Worm (Caenorhabditis elegans) whole organism, mixed stage, embryonic: ENCODE results near the gene D1079.1.

Experiments used
- M03D4.4 ChIP-seq: sonication (generic microtip); optimal IDR thresholded peaks from 2 replicates; lab custom pipeline; 2017; ENCODE audit warnings: mild to moderate bottlenecking, missing genetic modification characterization, missing compliant biosample characterization
- bed-3 ChIP-seq: fragments of 200-800 bp; sonication (Bioruptor generic); optimal IDR thresholded peaks from 3 replicates; lab custom pipeline; 2018; ENCODE audit warnings: mild to moderate bottlenecking, missing genetic modification characterization, moderate library complexity, missing compliant biosample characterization
- blmp-1 ChIP-seq: fragments of 150-350 bp; optimal IDR thresholded peaks from 2 replicates; lab custom pipeline; 2014; ENCODE audit warnings: missing biosample characterization, missing genetic modification characterization
- ceh-39 ChIP-seq: fragments of 150-350 bp; optimal IDR thresholded peaks from 2 replicates; lab custom pipeline; 2014; ENCODE audit warnings: missing biosample characterization, missing genetic modification characterization
- ceh-43 ChIP-seq: fragments of 200-800 bp; sonication (Bioruptor generic); optimal IDR thresholded peaks from 2 replicates; lab custom pipeline; 2018; ENCODE audit warnings: mild to moderate bottlenecking, missing genetic modification characterization, moderate library complexity, missing compliant biosample characterization
- ceh-83 ChIP-seq: fragments of 200-800 bp; sonication (Bioruptor generic); optimal IDR thresholded peaks from 2 replicates; lab custom pipeline; 2018; ENCODE audit warnings: mild to moderate bottlenecking, missing genetic modification characterization, missing compliant biosample characterization
- ces-1 ChIP-seq: fragments of 150-350 bp; optimal IDR thresholded peaks from 2 replicates; lab custom pipeline; 2014; ENCODE audit warnings: missing biosample characterization, missing genetic modification reagents, missing genetic modification characterization
- cnd-1 ChIP-seq: fragments of 200-800 bp; sonication (Bioruptor generic); optimal IDR thresholded peaks from 2 replicates; lab custom pipeline; 2018; ENCODE audit warnings: mild to moderate bottlenecking, missing genetic modification characterization, missing compliant biosample characterization
- drap-1 ChIP-seq: fragments of 200-800 bp; sonication (Bioruptor generic); optimal IDR thresholded peaks from 3 replicates; lab custom pipeline; 2018; ENCODE audit warnings: mild to moderate bottlenecking, missing genetic modification characterization, missing compliant biosample characterization
- elt-1 ChIP-seq: sonication (generic microtip); optimal IDR thresholded peaks from 2 replicates; lab custom pipeline; 2017; ENCODE audit warnings: missing genetic modification characterization, mild to moderate bottlenecking, missing compliant biosample characterization, antibody characterized with exemption, moderate library complexity, borderline replicate concordance; ENCODE audit not compliant: insufficient read depth
- elt-3 ChIP-seq: fragments of 150-350 bp; optimal IDR thresholded peaks from 2 replicates; lab custom pipeline; 2014; ENCODE audit warnings: missing biosample characterization, missing genetic modification characterization
- flh-1 ChIP-seq: fragments of 200-800 bp; sonication (Bioruptor generic); optimal IDR thresholded peaks from 2 replicates; lab custom pipeline; 2018; ENCODE audit warnings: mild to moderate bottlenecking, missing genetic modification characterization, moderate library complexity, missing compliant biosample characterization
- ham-2 ChIP-seq: fragments of 200-800 bp; sonication (Bioruptor generic); optimal IDR thresholded peaks from 2 replicates; lab custom pipeline; 2018; ENCODE audit warnings: mild to moderate bottlenecking, missing genetic modification characterization, missing compliant biosample characterization
- hlh-1 ChIP-seq: fragments of 150-350 bp; optimal IDR thresholded peaks from 2 replicates; lab custom pipeline; 2014; ENCODE audit warnings: missing biosample characterization, missing genetic modification reagents, missing genetic modification characterization
- lin-13 ChIP-seq: fragments of 150-350 bp; optimal IDR thresholded peaks from 2 replicates; lab custom pipeline; 2014; ENCODE audit warnings: missing biosample characterization, missing genetic modification characterization
- lin-32 ChIP-seq: fragments of 200-800 bp; sonication (Bioruptor generic); optimal IDR thresholded peaks from 2 replicates; lab custom pipeline; 2018; ENCODE audit warnings: mild to moderate bottlenecking, missing genetic modification characterization, missing compliant biosample characterization
- lsy-2 ChIP-seq: fragments of 150-350 bp; optimal IDR thresholded peaks from 2 replicates; lab custom pipeline; 2014; ENCODE audit warnings: missing biosample characterization, missing genetic modification characterization
- mab-5 ChIP-seq: fragments of 150-350 bp; optimal IDR thresholded peaks from 2 replicates; lab custom pipeline; 2014; ENCODE audit warnings: missing biosample characterization, missing genetic modification characterization
- mep-1 ChIP-seq: fragments of 150-350 bp; optimal IDR thresholded peaks from 2 replicates; lab custom pipeline; 2017; ENCODE audit warnings: missing biosample characterization, missing genetic modification reagents, missing genetic modification characterization, inconsistent platforms
- mls-2 ChIP-seq: sonication (generic microtip); optimal IDR thresholded peaks from 2 replicates; lab custom pipeline; 2016; ENCODE audit warnings: mild to moderate bottlenecking, missing genetic modification characterization, moderate library complexity, missing compliant biosample characterization
- nhr-12 ChIP-seq: fragments of 150-350 bp; optimal IDR thresholded peaks from 2 replicates; lab custom pipeline; 2014; ENCODE audit warnings: missing biosample characterization, missing genetic modification characterization
- nhr-2 ChIP-seq: fragments of 150-350 bp; optimal IDR thresholded peaks from 2 replicates; lab custom pipeline; 2014; ENCODE audit warnings: missing biosample characterization, missing genetic modification characterization
- nhr-237 ChIP-seq: fragments of 150-350 bp; optimal IDR thresholded peaks from 2 replicates; lab custom pipeline; 2014; ENCODE audit warnings: missing biosample characterization, missing genetic modification characterization
- nhr-28 ChIP-seq: fragments of 150-350 bp; optimal IDR thresholded peaks from 2 replicates; lab custom pipeline; 2014; ENCODE audit warnings: missing biosample characterization, missing genetic modification characterization
- nhr-76 ChIP-seq: sonication (generic microtip); optimal IDR thresholded peaks from 2 replicates; lab custom pipeline; 2017; ENCODE audit warnings: missing biosample characterization, missing genetic modification characterization
- pha-4 ChIP-seq: fragments of 150-350 bp; optimal IDR thresholded peaks from 2 replicates; lab custom pipeline; 2018; ENCODE audit warnings: missing biosample characterization, missing genetic modification reagents, missing genetic modification characterization
- sem-2 ChIP-seq: fragments of 200-800 bp; sonication (Bioruptor generic); optimal IDR thresholded peaks from 2 replicates; lab custom pipeline; 2018; ENCODE audit warnings: mild to moderate bottlenecking, missing genetic modification characterization, missing compliant biosample characterization
- snpc-4 ChIP-seq: fragments of 150-350 bp; optimal IDR thresholded peaks from 2 replicates; lab custom pipeline; 2014; ENCODE audit warnings: missing biosample characterization, missing genetic modification characterization
- sptf-1 ChIP-seq: sonication (generic microtip); optimal IDR thresholded peaks from 2 replicates; lab custom pipeline; 2017; ENCODE audit warnings: mild to moderate bottlenecking, missing genetic modification characterization, moderate library complexity, missing compliant biosample characterization
- tbx-8 ChIP-seq: fragments of 200-800 bp; sonication (Bioruptor generic); optimal IDR thresholded peaks from 2 replicates; lab custom pipeline; 2018; ENCODE audit warnings: mild to moderate bottlenecking, missing genetic modification characterization, moderate library complexity, missing compliant biosample characterization
- unc-120 ChIP-seq: sonication (generic microtip); optimal IDR thresholded peaks from 2 replicates; lab custom pipeline; 2017; ENCODE audit warnings: missing genetic modification characterization, missing compliant biosample characterization; ENCODE audit not compliant: poor library complexity, severe bottlenecking
- unc-39 ChIP-seq: fragments of 150-350 bp; optimal IDR thresholded peaks from 2 replicates; lab custom pipeline; 2014; ENCODE audit warnings: missing biosample characterization, missing genetic modification characterization
- unc-62 ChIP-seq: fragments of 150-350 bp; optimal IDR thresholded peaks from 2 replicates; lab custom pipeline; 2014; ENCODE audit warnings: missing biosample characterization, missing genetic modification reagents, missing genetic modification characterization
- zip-8 ChIP-seq: fragments of 150-350 bp; optimal IDR thresholded peaks from 2 replicates; lab custom pipeline; 2014; ENCODE audit warnings: missing biosample characterization, missing genetic modification characterization
- ztf-11 ChIP-seq: fragments of 150-350 bp; optimal IDR thresholded peaks from 2 replicates; lab custom pipeline; 2014; ENCODE audit warnings: missing biosample characterization, missing genetic modification characterization

Gene D1079.1

DNA sequence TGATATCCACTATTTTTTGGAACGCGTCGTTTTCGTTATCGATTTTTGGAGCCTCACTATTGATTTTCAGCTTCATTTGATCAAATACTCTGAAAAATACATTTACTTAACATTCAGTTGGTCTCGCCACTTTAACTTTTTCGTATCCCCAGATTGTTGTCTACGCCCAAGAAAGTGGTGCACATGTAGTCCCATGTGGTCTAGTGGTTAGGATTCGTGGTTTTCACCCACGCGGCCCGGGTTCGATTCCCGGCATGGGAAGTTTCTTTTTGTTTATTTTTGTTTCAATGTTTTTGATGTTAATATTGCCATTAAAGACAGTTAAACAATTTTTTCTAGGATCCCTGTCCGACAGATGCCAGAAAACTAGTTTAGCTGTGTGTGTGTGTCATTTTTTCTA is 41.1 kb downstream of the D1079.1 start:
- TF ChIP-seq sptf-1 (tag; lab: Kevin White, UChicago), result peak; percentile 84
- TF ChIP-seq ceh-39 (tag; lab: Kevin White, UChicago), result no peak
- peak; percentile 63 for TF ChIP-seq sem-2 (GFP tag; lab: Kevin White, UChicago)
- no peak for TF ChIP-seq zip-8 (tag; lab: Kevin White, UChicago)
- TF ChIP-seq drap-1 (GFP tag; lab: Kevin White, UChicago), result peak; percentile 76
- no peak for TF ChIP-seq mab-5
- TF ChIP-seq bed-3 (GFP tag; lab: Kevin White, UChicago), result peak; percentile 63
- no peak for TF ChIP-seq nhr-237 (tag; lab: Kevin White, UChicago)
- TF ChIP-seq elt-3 (tag; lab: Kevin White, UChicago), result no peak
- no peak for TF ChIP-seq elt-1 (tag; lab: Kevin White, UChicago)
- TF ChIP-seq mls-2 (tag; lab: Kevin White, UChicago), result peak; percentile 78
- peak; percentile 63 for TF ChIP-seq unc-120 (tag; lab: Kevin White, UChicago)
- no peak for TF ChIP-seq nhr-28 (tag; lab: Kevin White, UChicago)
- TF ChIP-seq ceh-83, result peak; percentile 80
- TF ChIP-seq ztf-11 (tag; lab: Kevin White, UChicago), result no peak
- peak; percentile 18 for TF ChIP-seq lin-13 (tag; lab: Kevin White, UChicago)
- no peak for TF ChIP-seq lsy-2 (tag; lab: Kevin White, UChicago)
- TF ChIP-seq blmp-1, result no peak
- no peak for TF ChIP-seq unc-62
- no peak for TF ChIP-seq nhr-2 (tag; lab: Kevin White, UChicago)
- peak; percentile 67 for TF ChIP-seq tbx-8
- peak; percentile 10 for TF ChIP-seq ces-1 (GFP tag; lab: Kevin White, UChicago)
- TF ChIP-seq mep-1, result peak; percentile 13
- no peak for TF ChIP-seq unc-39 (tag; lab: Kevin White, UChicago)
- no peak for TF ChIP-seq nhr-12
- no peak for TF ChIP-seq pha-4 (tag; lab: Kevin White, UChicago)
- TF ChIP-seq ceh-43, result peak; percentile 58
- TF ChIP-seq snpc-4 (tag; lab: Kevin White, UChicago), result no peak
- TF ChIP-seq M03D4.4 (tag; lab: Kevin White, UChicago), result peak; percentile 84
- no peak for TF ChIP-seq flh-1 (GFP tag; lab: Kevin White, UChicago)
- TF ChIP-seq lin-32 (GFP tag; lab: Kevin White, UChicago), result peak; percentile 33
- TF ChIP-seq cnd-1, result peak; percentile 78
- TF ChIP-seq ham-2, result no peak
- no peak for TF ChIP-seq hlh-1 (tag; lab: Kevin White, UChicago)
- no peak for TF ChIP-seq nhr-76 (tag; lab: Kevin White, UChicago)

DNA sequence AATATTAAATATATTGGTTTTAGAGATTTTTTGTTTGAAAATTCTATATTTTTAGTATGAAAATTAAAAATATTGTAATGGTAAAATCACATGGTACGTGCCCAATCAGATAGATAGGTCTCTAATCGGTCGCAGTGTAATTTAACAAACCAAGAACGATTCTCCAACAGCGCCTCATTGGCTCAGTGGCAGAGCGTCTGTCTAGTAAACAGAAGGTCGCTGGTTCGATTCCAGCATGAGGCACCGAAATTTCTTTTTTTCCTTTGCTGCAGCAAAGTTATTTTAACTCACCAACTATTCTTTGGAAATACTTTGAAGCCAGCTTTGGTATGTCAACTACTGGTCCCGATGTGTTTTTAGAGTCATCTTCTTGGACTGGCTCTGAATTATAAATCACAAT is 41.9 kb downstream of the D1079.1 start:
- TF ChIP-seq ceh-43 (no peak), ceh-83 (peak; percentile 74), nhr-28 (tag; lab: Kevin White, UChicago) (no peak), sptf-1 (tag; lab: Kevin White, UChicago) (peak; percentile 38), unc-120 (tag; lab: Kevin White, UChicago) (peak; percentile 14), drap-1 (GFP tag; lab: Kevin White, UChicago) (peak; percentile 13), bed-3 (GFP tag; lab: Kevin White, UChicago) (no peak), mls-2 (tag; lab: Kevin White, UChicago) (no peak), mep-1 (no peak), snpc-4 (tag; lab: Kevin White, UChicago) (no peak), ces-1 (GFP tag; lab: Kevin White, UChicago) (no peak)

DNA sequence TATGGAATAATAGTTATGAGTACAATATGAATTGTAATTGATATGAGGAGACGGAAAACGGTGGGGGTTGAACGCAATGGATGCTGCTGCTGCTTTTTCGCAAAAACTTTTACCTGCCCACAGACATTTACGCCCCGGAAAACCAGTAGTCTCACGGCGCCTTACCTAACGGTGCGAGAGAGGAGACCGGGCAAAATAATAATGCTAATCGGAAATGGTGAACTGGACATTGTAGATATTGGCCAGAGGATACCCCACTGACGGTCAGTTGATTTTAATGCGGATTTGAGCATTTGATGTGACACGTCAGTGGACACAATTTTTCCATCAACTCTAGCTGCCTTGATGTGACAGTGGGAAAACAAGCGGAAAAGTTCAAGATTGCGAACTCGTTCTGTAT is 45.3 kb downstream of the D1079.1 start, which contains the start of gene mltn-13:
Gene mltn-13 (minus strand): TSS at position 101 of the 400 bp plus-strand sequence.
- no peak for TF ChIP-seq zip-8 (tag; lab: Kevin White, UChicago)
- no peak for TF ChIP-seq ceh-39 (tag; lab: Kevin White, UChicago)
- TF ChIP-seq lin-13 (tag; lab: Kevin White, UChicago), result no peak
- no peak for TF ChIP-seq lsy-2 (tag; lab: Kevin White, UChicago)
- TF ChIP-seq unc-120 (tag; lab: Kevin White, UChicago), result no peak
- TF ChIP-seq lin-32 (GFP tag; lab: Kevin White, UChicago), result no peak
- no peak for TF ChIP-seq pha-4 (tag; lab: Kevin White, UChicago)
- TF ChIP-seq nhr-28 (tag; lab: Kevin White, UChicago), result no peak
- TF ChIP-seq bed-3 (GFP tag; lab: Kevin White, UChicago), result no peak
- TF ChIP-seq snpc-4 (tag; lab: Kevin White, UChicago), result no peak
- no peak for TF ChIP-seq nhr-2 (tag; lab: Kevin White, UChicago)
- TF ChIP-seq hlh-1 (tag; lab: Kevin White, UChicago), result no peak
- TF ChIP-seq ztf-11 (tag; lab: Kevin White, UChicago), result no peak
- TF ChIP-seq flh-1 (GFP tag; lab: Kevin White, UChicago), result no peak
- TF ChIP-seq sptf-1 (tag; lab: Kevin White, UChicago), result no peak
- TF ChIP-seq ceh-83, result no peak
- no peak for TF ChIP-seq nhr-12
- no peak for TF ChIP-seq mab-5
